Worm (Caenorhabditis elegans) whole organism, young adult: ENCODE results near the gene F47B8.2.
A peak's percentile ranks its signal among the peaks of the same experiment; 100 is the strongest.

Source experiments
- B0261.1 ChIP-seq: sonication (generic microtip); optimal IDR thresholded peaks from 2 replicates; lab custom pipeline; 2016; ENCODE audit warnings: mild to moderate bottlenecking, missing genetic modification characterization, moderate library complexity, missing compliant biosample characterization
- C17E4.6 ChIP-seq: fragments of 200-800 bp; sonication (Bioruptor generic); IDR thresholded peaks from 2 replicates; pipeline ENCODE4 v1.3.6; 2022; ENCODE audit warnings: missing genetic modification reagents, missing genetic modification characterization, missing compliant biosample characterization
- D2030.7 ChIP-seq: fragments of 200-800 bp; sonication (Bioruptor generic); IDR thresholded peaks from 2 replicates; pipeline ENCODE4 v1.3.6; 2022; ENCODE audit warnings: missing genetic modification reagents, missing genetic modification characterization, missing compliant biosample characterization
- F22D6.2 ChIP-seq: sonication (generic microtip); optimal IDR thresholded peaks from 2 replicates; lab custom pipeline; 2016; ENCODE audit warnings: mild to moderate bottlenecking, missing genetic modification characterization, missing compliant biosample characterization
- F23B12.7 ChIP-seq: sonication (generic microtip); optimal IDR thresholded peaks from 2 replicates; lab custom pipeline; 2017; ENCODE audit warnings: missing genetic modification characterization, mild to moderate bottlenecking, missing compliant biosample characterization, antibody characterized with exemption, moderate library complexity; ENCODE audit not compliant: insufficient read depth
- F33H1.4 ChIP-seq: fragments of 200-800 bp; sonication (Bioruptor generic); IDR thresholded peaks from 2 replicates; pipeline ENCODE4 v1.3.6; 2022; ENCODE audit warnings: missing genetic modification reagents, missing genetic modification characterization, missing compliant biosample characterization
- F39B2.1 ChIP-seq: fragments of 200-800 bp; sonication (Bioruptor generic); IDR thresholded peaks from 2 replicates; pipeline ENCODE4 v1.3.6; 2022; ENCODE audit warnings: missing genetic modification reagents, missing genetic modification characterization, missing compliant biosample characterization
- F57A8.1 ChIP-seq: fragments of 200-800 bp; sonication (Bioruptor generic); optimal IDR thresholded peaks from 2 replicates; lab custom pipeline; 2018; ENCODE audit warnings: mild to moderate bottlenecking, missing genetic modification characterization, moderate library complexity, missing compliant biosample characterization
- K12H6.12 ChIP-seq: fragments of 200-800 bp; sonication (Bioruptor generic); optimal IDR thresholded peaks from 2 replicates; lab custom pipeline; 2018; ENCODE audit warnings: mild to moderate bottlenecking, missing genetic modification characterization, missing compliant biosample characterization
- T07F8.4 ChIP-seq: sonication (generic microtip); optimal IDR thresholded peaks from 2 replicates; lab custom pipeline; 2016; ENCODE audit warnings: mild to moderate bottlenecking, missing genetic modification characterization, moderate library complexity, missing compliant biosample characterization
- Y53G8AR.9 ChIP-seq: fragments of 200-800 bp; sonication (Bioruptor generic); conservative IDR thresholded peaks from 2 replicates; pipeline ENCODE4 v1.3.6; 2022; ENCODE audit warnings: missing genetic modification reagents, missing genetic modification characterization, missing compliant biosample characterization
- ZK185.1 ChIP-seq: sonication (generic microtip); optimal IDR thresholded peaks from 2 replicates; lab custom pipeline; 2016; ENCODE audit warnings: mild to moderate bottlenecking, missing genetic modification characterization, missing compliant biosample characterization; ENCODE audit not compliant: poor library complexity, severe bottlenecking
- aptf-2 ChIP-seq: fragments of 200-800 bp; sonication (Bioruptor generic); conservative IDR thresholded peaks from 2 replicates; pipeline ENCODE4 v1.3.6; 2022; ENCODE audit warnings: missing genetic modification reagents, missing genetic modification characterization, missing compliant biosample characterization
- aptf-3 ChIP-seq: fragments of 200-800 bp; sonication (Bioruptor generic); IDR thresholded peaks from 2 replicates; pipeline ENCODE4 v1.3.6; 2022; ENCODE audit warnings: missing genetic modification characterization, missing compliant biosample characterization
- bed-2 ChIP-seq: fragments of 200-800 bp; sonication (Bioruptor generic); IDR thresholded peaks from 2 replicates; pipeline ENCODE4 v1.3.6; 2022; ENCODE audit warnings: missing genetic modification reagents, missing genetic modification characterization, missing compliant biosample characterization
- cebp-2 ChIP-seq: fragments of 200-800 bp; sonication (Bioruptor generic); IDR thresholded peaks from 2 replicates; pipeline ENCODE4 v1.3.6; 2022; ENCODE audit warnings: missing genetic modification characterization, missing compliant biosample characterization
- ceh-91 ChIP-seq: fragments of 200-800 bp; sonication (Bioruptor generic); IDR thresholded peaks from 2 replicates; pipeline ENCODE4 v1.3.6; 2022; ENCODE audit warnings: missing genetic modification reagents, missing genetic modification characterization, missing compliant biosample characterization
- dox-1 ChIP-seq: fragments of 200-800 bp; sonication (Bioruptor generic); IDR thresholded peaks from 2 replicates; pipeline ENCODE4 v1.3.6; 2022; ENCODE audit warnings: missing genetic modification reagents, missing genetic modification characterization, missing compliant biosample characterization
- dpl-1 ChIP-seq: fragments of 150-350 bp; optimal IDR thresholded peaks from 2 replicates; lab custom pipeline; 2014; ENCODE audit warnings: missing biosample characterization, missing genetic modification reagents, missing genetic modification characterization
- efl-1 ChIP-seq: fragments of 150-350 bp; optimal IDR thresholded peaks from 2 replicates; lab custom pipeline; 2014; ENCODE audit warnings: missing biosample characterization, missing genetic modification reagents, missing genetic modification characterization
- egl-18 ChIP-seq: fragments of 200-800 bp; sonication (Bioruptor generic); IDR thresholded peaks from 2 replicates; pipeline ENCODE4 v1.3.6; 2022; ENCODE audit warnings: missing genetic modification reagents, missing genetic modification characterization, missing compliant biosample characterization
- ekl-4 ChIP-seq: fragments of 200-800 bp; sonication (Bioruptor generic); IDR thresholded peaks from 2 replicates; pipeline ENCODE4 v1.3.6; 2022; ENCODE audit warnings: missing genetic modification reagents, missing genetic modification characterization, missing compliant biosample characterization
- ets-4 ChIP-seq: fragments of 200-800 bp; sonication (Bioruptor generic); optimal IDR thresholded peaks from 2 replicates; lab custom pipeline; 2018; ENCODE audit warnings: mild to moderate bottlenecking, missing genetic modification characterization, missing compliant biosample characterization
- gei-17 ChIP-seq: fragments of 200-800 bp; sonication (Bioruptor generic); optimal IDR thresholded peaks from 2 replicates; lab custom pipeline; 2018; ENCODE audit warnings: mild to moderate bottlenecking, missing genetic modification characterization, missing compliant biosample characterization
- hlh-26 ChIP-seq: fragments of 200-800 bp; sonication (Bioruptor generic); conservative IDR thresholded peaks from 2 replicates; pipeline ENCODE4 v1.3.6; 2022; ENCODE audit warnings: missing genetic modification reagents, missing genetic modification characterization, missing compliant biosample characterization
- hmg-1.2 ChIP-seq: fragments of 200-800 bp; sonication (Bioruptor generic); IDR thresholded peaks from 2 replicates; pipeline ENCODE4 v1.3.6; 2022; ENCODE audit warnings: missing genetic modification reagents, missing genetic modification characterization, missing compliant biosample characterization
- lin-35 ChIP-seq, 3 experiments: fragments of 150-350 bp in 2 of 3; sonication (generic microtip) in 1 of 3; optimal IDR thresholded peaks; 2 replicates each; lab custom pipeline; 2014 to 2018; ENCODE audit warnings: missing biosample characterization in 3 of 3, missing genetic modification characterization in 3 of 3, missing genetic modification reagents in 3 of 3
- lin-54 ChIP-seq: fragments of 200-800 bp; sonication (Bioruptor generic); optimal IDR thresholded peaks from 2 replicates; lab custom pipeline; 2018; ENCODE audit warnings: mild to moderate bottlenecking, missing genetic modification characterization, missing compliant biosample characterization
- madf-10 ChIP-seq: sonication (generic microtip); optimal IDR thresholded peaks from 2 replicates; lab custom pipeline; 2016; ENCODE audit warnings: mild to moderate bottlenecking, missing genetic modification characterization, missing compliant biosample characterization
- nfya-1 ChIP-seq: sonication (generic microtip); optimal IDR thresholded peaks from 2 replicates; lab custom pipeline; 2017; ENCODE audit warnings: antibody characterized with exemption, missing compliant biosample characterization, missing genetic modification characterization, borderline replicate concordance; ENCODE audit not compliant: insufficient read depth
- nfya-2 ChIP-seq: fragments of 200-800 bp; sonication (Bioruptor generic); IDR thresholded peaks from 2 replicates; pipeline ENCODE4 v1.3.6; 2022; ENCODE audit warnings: missing genetic modification reagents, missing genetic modification characterization, missing compliant biosample characterization
- nfyb-1 ChIP-seq: fragments of 200-800 bp; sonication (Bioruptor generic); IDR thresholded peaks from 2 replicates; pipeline ENCODE4 v1.3.6; 2022; ENCODE audit warnings: missing genetic modification reagents, missing genetic modification characterization, missing compliant biosample characterization
- nhr-120 ChIP-seq: fragments of 200-800 bp; sonication (Bioruptor generic); IDR thresholded peaks from 2 replicates; pipeline ENCODE4 v1.3.6; 2022; ENCODE audit warnings: missing genetic modification characterization, missing compliant biosample characterization
- nhr-179 ChIP-seq: sonication (generic microtip); optimal IDR thresholded peaks from 2 replicates; lab custom pipeline; 2016; ENCODE audit warnings: mild to moderate bottlenecking, missing genetic modification characterization, missing compliant biosample characterization
- nhr-80 ChIP-seq: sonication (generic microtip); optimal IDR thresholded peaks from 2 replicates; lab custom pipeline; 2016; ENCODE audit warnings: missing genetic modification characterization, missing compliant biosample characterization
- nhr-90 ChIP-seq: sonication (generic microtip); optimal IDR thresholded peaks from 2 replicates; lab custom pipeline; 2016; ENCODE audit warnings: missing genotype, mild to moderate bottlenecking, missing genetic modification characterization, missing compliant biosample characterization
- pbrm-1 ChIP-seq: fragments of 200-800 bp; sonication (Bioruptor generic); IDR thresholded peaks from 2 replicates; pipeline ENCODE4 v1.3.6; 2022; ENCODE audit warnings: missing genetic modification reagents, missing genetic modification characterization, missing compliant biosample characterization
- sea-2 ChIP-seq: fragments of 200-800 bp; sonication (Bioruptor generic); IDR thresholded peaks from 2 replicates; pipeline ENCODE4 v1.3.6; 2022; ENCODE audit warnings: missing genetic modification characterization, missing compliant biosample characterization
- snpc-4 ChIP-seq, 5 experiments: fragments of 150-350 bp in 1 of 5; sonication (generic microtip) in 4 of 5; optimal IDR thresholded peaks; 2 replicates each; lab custom pipeline; 2014 to 2018; ENCODE audit warnings: missing genetic modification characterization in 5 of 5, missing biosample characterization in 3 of 5, antibody characterized with exemption in 2 of 5, mild to moderate bottlenecking in 2 of 5, missing compliant biosample characterization in 2 of 5, missing genotype in 2 of 5, moderate library complexity in 2 of 5, missing genetic modification reagents in 1 of 5
- sptf-2 ChIP-seq: fragments of 200-800 bp; sonication (Bioruptor generic); optimal IDR thresholded peaks from 2 replicates; lab custom pipeline; 2018; ENCODE audit warnings: mild to moderate bottlenecking, missing genetic modification characterization, missing compliant biosample characterization
- tbp1 ChIP-seq: fragments of 200-800 bp; sonication (Bioruptor generic); optimal IDR thresholded peaks from 2 replicates; lab custom pipeline; 2018; ENCODE audit warnings: mild to moderate bottlenecking, missing genetic modification characterization, missing compliant biosample characterization
- xnd-1 ChIP-seq: sonication (generic microtip); optimal IDR thresholded peaks from 2 replicates; lab custom pipeline; 2016; ENCODE audit warnings: missing genotype, missing genetic modification reagents, missing genetic modification characterization, missing compliant biosample characterization
- ztf-3 ChIP-seq: fragments of 200-800 bp; sonication (Bioruptor generic); optimal IDR thresholded peaks from 2 replicates; lab custom pipeline; 2018; ENCODE audit warnings: mild to moderate bottlenecking, missing genetic modification characterization, missing compliant biosample characterization

Gene F47B8.2

DNA sequence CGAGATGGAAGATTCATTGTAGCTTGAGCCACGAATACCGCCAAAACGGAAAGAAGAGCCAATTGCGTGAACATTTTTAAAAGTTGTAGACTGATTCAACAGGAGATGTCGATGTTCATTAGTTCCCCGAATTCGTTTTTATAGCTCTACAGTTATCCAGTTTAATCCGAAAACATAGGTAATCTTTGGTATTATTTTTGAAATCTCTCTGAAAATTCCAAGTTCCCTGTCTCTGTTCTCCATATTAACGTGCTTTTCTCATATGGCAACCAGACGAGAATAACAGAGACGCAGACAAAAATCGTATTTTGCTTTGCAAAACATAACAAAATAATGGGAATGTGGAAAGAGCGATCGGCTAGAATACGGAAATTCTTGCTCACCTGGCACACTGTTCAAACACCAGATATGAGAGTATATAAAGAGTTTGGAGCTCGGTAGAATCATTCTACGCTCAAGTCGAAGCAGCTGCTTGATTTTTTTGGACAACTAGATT lies 16.8 kb downstream of the F47B8.2 start, which contains the start of the genes spig-3 and F14D7.12 (continued):
- TF ChIP-seq F23B12.7 (tag; lab: Kevin White, UChicago) (no peak), nfya-2 (GFP tag; lab: Robert Waterston, UW) (no peak), egl-18 (no peak)

DNA sequence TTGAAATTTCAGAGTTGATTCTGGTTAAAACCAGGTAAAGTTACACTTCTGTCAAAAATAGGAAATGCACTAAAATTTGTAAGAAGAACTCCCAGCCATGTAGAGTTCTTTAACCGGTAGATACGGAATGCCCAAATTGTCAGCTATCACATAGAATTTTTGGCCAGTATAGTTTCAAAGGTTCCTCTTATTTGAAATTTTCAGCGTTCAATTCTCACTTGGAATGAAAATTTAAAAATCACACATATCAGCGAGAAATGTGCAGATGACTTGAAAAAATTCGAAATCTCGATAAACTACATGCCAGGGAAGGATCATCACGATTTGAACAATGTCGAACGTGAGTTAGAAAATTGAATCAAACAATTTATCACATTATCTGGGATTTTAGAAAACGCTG lies 19.9 kb downstream of the F47B8.2 start, which contains the start of gene F14D7.3:
Gene F14D7.3, plus strand, starts transcription at position 301 of the 400 bp plus-strand sequence.
- TF ChIP-seq lin-54 (no peak), C17E4.6 (GFP tag; lab: Robert Waterston, UW) (no peak), madf-10 (tag; lab: Kevin White, UChicago) (no peak), sea-2 (GFP tag; lab: Robert Waterston, UW) (no peak), hlh-26 (GFP tag; lab: Robert Waterston, UW) (no peak), ets-4 (GFP tag; lab: Kevin White, UChicago) (no peak), bed-2 (GFP tag; lab: Robert Waterston, UW) (no peak), nfya-1 (tag; lab: Kevin White, UChicago) (no peak), ztf-3 (GFP tag; lab: Kevin White, UChicago) (no peak), gei-17 (no peak), F22D6.2 (tag; lab: Kevin White, UChicago) (no peak), cebp-2 (GFP tag; lab: Robert Waterston, UW) (no peak)

DNA sequence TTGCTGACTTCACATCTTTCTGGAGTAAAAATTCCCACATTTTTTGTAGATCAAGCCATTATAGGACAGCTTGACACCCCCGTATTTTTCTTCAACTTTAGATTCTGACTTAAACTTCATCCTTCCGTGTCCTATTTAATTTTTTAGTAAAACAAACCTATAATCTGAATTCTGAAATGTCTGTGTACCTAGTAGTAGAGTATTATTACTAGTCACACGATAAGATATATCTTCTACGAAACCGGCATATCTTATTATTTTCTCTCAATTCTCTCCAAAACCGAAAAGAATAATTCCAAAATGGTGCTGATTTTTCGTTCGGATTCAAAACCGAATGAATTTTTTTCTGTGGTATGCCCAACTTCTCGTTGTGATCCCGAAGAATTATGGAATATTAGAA lies 22.0 kb downstream of the F47B8.2 start, which contains the start of gene F14D7.9:
Gene F14D7.9, plus strand, starts transcription at position 301 of the 400 bp plus-strand sequence.
- TF ChIP-seq hlh-26 (GFP tag; lab: Robert Waterston, UW) (no peak), sea-2 (GFP tag; lab: Robert Waterston, UW) (no peak), B0261.1 (tag; lab: Kevin White, UChicago) (no peak), nfyb-1 (no peak), F22D6.2 (tag; lab: Kevin White, UChicago) (no peak), F57A8.1 (GFP tag; lab: Kevin White, UChicago) (no peak), ZK185.1 (no peak), nhr-80 (no peak), nhr-179 (tag; lab: Kevin White, UChicago) (no peak), lin-35 (GFP tag; optimal IDR thresholded peaks at IDR 0.05; lab: Kevin White, UChicago) (no peak)

DNA sequence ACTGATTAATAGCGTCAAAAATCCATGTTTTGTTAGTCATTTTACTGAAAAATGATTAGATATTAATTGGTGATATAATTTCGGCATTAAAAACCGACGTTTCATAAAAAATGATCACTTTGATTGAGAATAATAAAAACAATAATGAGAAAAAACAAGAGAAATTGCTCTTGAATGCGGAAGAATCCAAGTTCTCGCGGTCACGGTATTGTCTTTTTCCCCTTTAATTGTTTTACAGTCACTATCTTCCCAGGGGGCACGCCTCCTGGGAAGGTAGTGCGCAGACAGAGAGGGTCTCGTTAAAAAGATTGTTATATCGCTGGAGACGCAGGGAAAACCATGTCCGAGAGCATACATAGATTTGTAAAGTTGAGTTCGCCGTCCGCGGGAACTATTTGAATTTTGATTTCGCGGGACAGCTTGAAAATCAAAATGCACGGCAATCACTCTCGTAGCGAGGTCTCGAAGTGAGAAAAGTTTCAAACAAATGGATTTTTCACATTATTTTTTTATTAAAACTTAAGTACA lies 22.7 kb downstream of the F47B8.2 start, which contains the start of gene F14D7.2:
Gene F14D7.2, minus strand, starts transcription at position 51 of the 528 bp plus-strand sequence.
- TF ChIP-seq T07F8.4 (no peak), nhr-120 (GFP tag; lab: Robert Waterston, UW) (no peak), efl-1 (GFP tag; lab: Kevin White, UChicago) (peak; percentile 71), dpl-1 (peak; percentile 1), ekl-4 (GFP tag; lab: Robert Waterston, UW) (no peak), Y53G8AR.9 (GFP tag; lab: Robert Waterston, UW) (no peak), tbp1 (GFP tag; lab: Kevin White, UChicago) (no peak), egl-18 (no peak), xnd-1 (tag; lab: Kevin White, UChicago) (peak; percentile 50), pbrm-1 (GFP tag; lab: Robert Waterston, UW) (no peak), F39B2.1 (no peak), aptf-2 (GFP tag; lab: Robert Waterston, UW) (peak; percentile 99), F33H1.4 (GFP tag; lab: Robert Waterston, UW) (0 out of 2 replicates have a peak, but pooled peaks have one; percentile 15), snpc-4 (GFP tag; optimal IDR thresholded peaks at IDR 0.05; lab: Kevin White, UChicago) (no peak), snpc-4 (tag; optimal IDR thresholded peaks at IDR 0.05; lab: Kevin White, UChicago) (no peak), D2030.7 (GFP tag; lab: Robert Waterston, UW) (no peak), aptf-3 (peak; percentile 98), ceh-91 (GFP tag; lab: Robert Waterston, UW) (no peak), hmg-1.2 (peak; percentile 42; the same call in 1 of the 2 replicates), dox-1 (GFP tag; lab: Robert Waterston, UW) (no peak), sptf-2 (no peak), K12H6.12 (tag; lab: Kevin White, UChicago) (no peak), nhr-90 (tag; lab: Kevin White, UChicago) (no peak)
